Worm (Caenorhabditis elegans): ENCODE results near the gene nuo-4.

The nuo-4 gene

DNA sequence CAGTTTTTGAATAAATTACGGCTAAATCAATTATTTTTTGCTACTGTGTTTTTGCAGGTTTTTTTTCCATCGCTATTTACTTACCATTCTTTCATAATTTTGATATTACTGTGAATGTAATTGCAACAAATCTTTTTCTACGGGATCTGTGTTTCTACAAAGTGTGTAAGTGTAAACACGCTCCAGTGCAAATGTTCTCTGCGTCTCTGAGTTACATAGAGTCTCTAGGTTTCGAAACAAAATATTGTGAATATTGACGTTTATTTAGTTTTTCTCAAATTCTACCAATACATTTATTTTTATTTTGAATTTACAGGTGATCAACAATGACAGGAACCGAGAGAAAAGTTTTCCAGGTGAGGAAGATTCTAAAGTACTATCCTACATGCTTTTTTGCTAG, 25.4 kb upstream of the nuo-4 start, which contains the start of gene yju-2:
Gene yju-2, plus strand, starts transcription at position 315 of the 400 bp plus-strand sequence.
- TF ChIP-seq him-1 (tag; optimal IDR thresholded peaks at IDR 0.05) (no peak), W03F9.2 (tag; optimal IDR thresholded peaks at IDR 0.05) (no peak), dao-5 (tag; optimal IDR thresholded peaks at IDR 0.05) (no peak)

- TF ChIP-seq W03F9.2 (tag; optimal IDR thresholded peaks at IDR 0.05) (no peak), him-1 (tag; optimal IDR thresholded peaks at IDR 0.05) (no peak), dao-5 (tag; optimal IDR thresholded peaks at IDR 0.05) (no peak)
Measured at ce11 chrIII:7181822-7182221, 23.2 kb upstream of the nuo-4 start, which contains the start of gene epg-4. Gene epg-4 (plus strand): TSS chrIII:7182167.

DNA sequence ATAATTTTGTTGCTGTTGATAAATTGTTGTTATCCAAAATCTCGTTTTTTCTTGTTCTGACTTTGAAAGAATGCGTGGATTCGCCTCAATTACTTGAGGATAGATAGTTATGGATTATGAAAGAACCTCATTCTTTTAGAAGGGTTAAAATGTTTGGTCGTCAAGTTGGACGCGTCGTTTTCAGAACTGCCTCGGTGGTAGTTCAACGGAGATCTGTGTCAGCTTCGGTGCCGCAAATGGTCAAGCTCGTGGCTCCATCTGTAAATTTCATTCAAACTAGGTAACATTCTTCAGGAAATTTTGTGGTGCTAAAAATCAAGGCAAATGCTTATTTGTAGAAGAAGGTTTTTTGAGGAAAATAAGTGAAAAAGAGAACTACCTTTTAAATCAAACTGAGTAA, 22.0 kb upstream of the nuo-4 start, which contains the start of gene ndab-2:
Gene ndab-2, plus strand, starts transcription at position 140 of the 400 bp plus-strand sequence.
- no peak for TF ChIP-seq him-1 (tag; optimal IDR thresholded peaks at IDR 0.05)
- TF ChIP-seq dao-5 (tag; optimal IDR thresholded peaks at IDR 0.05) = no peak
- no peak for TF ChIP-seq W03F9.2 (tag; optimal IDR thresholded peaks at IDR 0.05)

DNA sequence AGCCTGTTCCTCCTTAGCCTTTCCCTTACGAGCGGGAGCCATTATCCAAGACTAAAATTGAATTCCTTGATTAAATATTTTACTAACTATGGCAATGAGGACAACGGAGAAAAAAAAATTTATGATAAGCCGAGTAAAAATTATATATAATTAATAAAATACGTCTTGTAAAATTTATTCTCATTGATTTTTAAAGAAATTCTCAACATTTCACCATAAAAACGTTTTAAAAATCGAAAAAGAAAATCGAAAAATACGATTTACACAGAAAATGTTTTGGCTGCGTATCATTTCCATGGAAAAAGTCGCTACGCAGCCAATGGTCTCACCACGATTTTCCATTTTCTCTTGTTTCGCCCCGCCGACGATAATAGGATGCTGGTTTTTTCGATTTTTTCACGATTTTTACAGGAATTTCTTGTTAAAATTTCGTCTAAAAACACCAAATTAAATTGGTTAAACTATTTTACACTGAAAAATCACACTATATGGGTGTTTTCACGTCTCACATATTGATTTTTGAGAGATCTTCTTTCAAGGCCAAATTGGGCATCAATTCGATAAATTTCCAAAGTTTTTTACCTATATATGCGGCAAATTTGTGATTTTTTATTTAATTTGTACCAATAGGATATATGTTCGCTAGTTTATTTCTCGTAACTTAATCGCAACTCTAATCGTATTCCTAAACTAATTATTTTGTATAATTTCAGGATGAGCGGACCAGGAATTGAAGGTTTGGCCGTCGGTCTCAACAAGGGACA, 21.1 kb upstream of the nuo-4 start, which contains the start of the genes rps-14 and rpl-36:
Gene rps-14, minus strand, starts transcription at position 51 of the 764 bp plus-strand sequence.
Gene rpl-36, plus strand, starts transcription at position 714 of the 764 bp plus-strand sequence.
- no peak for TF ChIP-seq dao-5 (tag; optimal IDR thresholded peaks at IDR 0.05)
- peak; percentile 26 for TF ChIP-seq him-1 (tag; optimal IDR thresholded peaks at IDR 0.05)
- peak; percentile 72 for TF ChIP-seq W03F9.2 (tag; optimal IDR thresholded peaks at IDR 0.05)

DNA sequence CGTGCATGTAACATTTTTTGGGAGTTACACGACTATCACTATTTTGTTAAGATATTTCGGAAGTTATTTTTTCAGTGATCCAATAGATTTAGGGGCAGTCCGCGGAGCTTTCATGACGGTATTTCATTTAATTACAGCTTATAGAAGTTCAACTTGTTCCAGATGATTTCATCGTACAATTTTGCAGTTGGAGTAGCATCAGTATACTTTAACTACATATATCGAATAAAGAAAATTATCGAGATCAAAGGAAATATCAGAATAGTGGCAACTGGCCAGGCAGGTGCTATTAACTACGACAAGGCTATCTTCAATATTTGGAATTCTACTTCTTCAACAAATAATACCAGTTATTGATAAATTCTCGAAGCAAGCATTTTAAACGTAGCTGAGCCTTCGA, 19.9 kb upstream of the nuo-4 start:
- TF ChIP-seq him-1 (tag; optimal IDR thresholded peaks at IDR 0.05) (no peak), W03F9.2 (tag; optimal IDR thresholded peaks at IDR 0.05) (no peak), dao-5 (tag; optimal IDR thresholded peaks at IDR 0.05) (no peak)

DNA sequence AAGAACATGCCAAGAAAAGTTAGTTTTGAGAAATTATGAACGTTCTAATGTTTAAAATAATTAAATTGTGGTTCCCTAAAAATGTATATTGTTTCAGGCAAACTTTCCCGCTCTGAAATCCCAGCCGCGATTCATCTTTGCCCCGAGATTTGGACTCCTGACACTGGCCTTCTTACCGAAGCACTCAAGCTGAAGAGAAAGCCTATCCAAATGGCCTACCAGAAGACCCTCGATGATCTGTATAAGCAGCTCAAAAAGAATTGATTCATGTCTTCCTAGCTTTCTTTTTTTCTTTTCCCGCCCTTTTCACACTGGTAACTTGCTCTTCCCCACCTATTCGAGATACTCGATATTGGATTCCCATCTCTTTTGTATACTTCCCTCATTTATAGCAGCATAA, 11.5 kb upstream of the nuo-4 start:
- TF ChIP-seq dao-5 (tag; optimal IDR thresholded peaks at IDR 0.05) (no peak), him-1 (tag; optimal IDR thresholded peaks at IDR 0.05) (no peak), W03F9.2 (tag; optimal IDR thresholded peaks at IDR 0.05) (no peak)

ce11 chrIII:7167568-7167937, 8.9 kb upstream of the nuo-4 start, which contains the start of gene acs-4:
Gene acs-4 (plus strand): TSS chrIII:7167838.
- TF ChIP-seq dao-5 (tag; optimal IDR thresholded peaks at IDR 0.05) (no peak), W03F9.2 (tag; optimal IDR thresholded peaks at IDR 0.05) (no peak), him-1 (tag; optimal IDR thresholded peaks at IDR 0.05) (no peak)

ce11 chrIII:7166664-7167567, 8.3 kb upstream of the nuo-4 start:
- TF ChIP-seq dao-5 (tag; optimal IDR thresholded peaks at IDR 0.05) = no peak
- TF ChIP-seq him-1 (tag; optimal IDR thresholded peaks at IDR 0.05) = peak; percentile 59
- TF ChIP-seq W03F9.2 (tag; optimal IDR thresholded peaks at IDR 0.05) = no peak

DNA sequence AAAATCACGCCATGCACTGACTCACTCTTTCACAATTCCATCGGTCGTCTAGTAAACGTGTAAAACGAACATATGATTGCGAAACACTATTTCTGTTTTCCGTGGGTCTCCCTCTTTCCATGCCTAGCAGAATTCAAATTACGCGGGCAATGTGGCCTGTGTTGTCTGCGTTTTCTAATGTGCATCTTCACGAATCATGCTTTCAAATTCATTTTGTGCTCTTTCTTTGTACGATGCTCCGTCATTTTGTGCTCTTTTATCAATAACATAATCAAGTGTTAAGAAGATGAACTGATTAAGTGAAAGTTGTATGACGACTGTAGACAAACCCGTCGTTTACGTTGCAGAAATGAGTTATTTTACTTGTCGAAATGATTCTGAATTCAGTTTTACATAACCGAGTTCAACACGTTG, 7.2 kb upstream of the nuo-4 start:
- no peak for TF ChIP-seq dao-5 (tag; optimal IDR thresholded peaks at IDR 0.05)

DNA sequence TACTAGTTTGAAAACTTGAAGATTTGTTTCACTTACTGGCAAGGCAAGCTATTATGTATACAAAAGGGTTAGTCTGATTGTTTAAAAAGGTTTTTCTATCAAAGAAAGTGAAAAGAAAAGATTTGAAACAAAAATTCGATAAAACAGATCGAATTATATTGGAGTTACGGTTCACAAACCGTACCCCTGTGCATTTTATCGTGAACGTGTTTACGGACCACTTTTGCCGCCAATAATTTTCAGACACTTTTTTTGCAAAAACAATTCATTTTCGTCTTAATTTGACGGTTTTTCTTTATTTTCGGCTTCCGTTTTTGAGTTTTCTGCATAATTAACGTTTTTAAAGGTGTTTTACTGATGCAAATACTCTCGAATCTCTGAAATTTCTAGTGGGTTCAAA, 6.7 kb upstream of the nuo-4 start:
- TF ChIP-seq dao-5 (tag; optimal IDR thresholded peaks at IDR 0.05) = no peak
- TF ChIP-seq W03F9.2 (tag; optimal IDR thresholded peaks at IDR 0.05) = no peak
- TF ChIP-seq him-1 (tag; optimal IDR thresholded peaks at IDR 0.05) = no peak

- TF ChIP-seq W03F9.2 (tag; optimal IDR thresholded peaks at IDR 0.05) (peak; percentile 95), him-1 (tag; optimal IDR thresholded peaks at IDR 0.05) (peak; percentile 75), dao-5 (tag; optimal IDR thresholded peaks at IDR 0.05) (no peak)
Measured at ce11 chrIII:7162065-7162762, 3.6 kb upstream of the nuo-4 start, which contains the start of the genes syf-2 and K04G7.1. Gene syf-2 (minus strand): TSS chrIII:7162115. Gene K04G7.1 (plus strand): TSS chrIII:7162712.

ce11 chrIII:7161055-7161454, 2.4 kb upstream of the nuo-4 start, which contains the start of gene rnp-7:
Gene rnp-7 (minus strand): TSS chrIII:7161155.
- TF ChIP-seq dao-5 (tag; optimal IDR thresholded peaks at IDR 0.05) (no peak), W03F9.2 (tag; optimal IDR thresholded peaks at IDR 0.05) (no peak), him-1 (tag; optimal IDR thresholded peaks at IDR 0.05) (no peak)

ce11 chrIII:7159246-7159645, 637 bp upstream of the nuo-4 start:
- TF ChIP-seq dao-5 (tag; optimal IDR thresholded peaks at IDR 0.05) (no peak), W03F9.2 (tag; optimal IDR thresholded peaks at IDR 0.05) (no peak), him-1 (tag; optimal IDR thresholded peaks at IDR 0.05) (no peak)
